Fruit fly (Drosophila melanogaster) whole organism, embryonic: ENCODE data around the gene pyd.
A peak's percentile ranks its signal among the peaks of the same experiment; 100 is the strongest.

Source experiments
- Adf1 ChIP-seq: fragments of 200-800 bp; sonication (Bioruptor generic); IDR thresholded peaks from 2 replicates; pipeline ENCODE4 v1.3.6; 2022; ENCODE audit warnings: missing biosample characterization, missing genetic modification characterization
- Atf-2 ChIP-seq: fragments of 200-800 bp; sonication (Bioruptor generic); optimal IDR thresholded peaks from 2 replicates; lab custom pipeline; 2016; ENCODE audit warnings: missing biosample characterization, missing genetic modification characterization
- Awh ChIP-seq: fragments of 200-800 bp; sonication (Bioruptor generic); IDR thresholded peaks from 2 replicates; pipeline ENCODE4, ENCODE4 v1.3.6; 2022; ENCODE audit warnings: missing biosample characterization, missing genetic modification characterization
- BtbVII ChIP-seq: fragments of 200-800 bp; sonication (Bioruptor generic); optimal IDR thresholded peaks from 3 replicates; lab custom pipeline; 2017; ENCODE audit warnings: missing biosample characterization, mild to moderate bottlenecking, missing genetic modification characterization
- CG10959 ChIP-seq: fragments of 200-800 bp; sonication (Bioruptor generic); IDR thresholded peaks from 2 replicates; pipeline ENCODE4 v1.3.6; 2022; ENCODE audit warnings: missing biosample characterization, missing genetic modification characterization
- CG11723 ChIP-seq: fragments of 200-800 bp; sonication (Bioruptor generic); optimal IDR thresholded peaks from 2 replicates; lab custom pipeline; 2017; ENCODE audit warnings: missing biosample characterization, mild to moderate bottlenecking, missing genetic modification characterization
- CG15269 ChIP-seq: fragments of 200-800 bp; sonication (Bioruptor generic); optimal IDR thresholded peaks from 2 replicates; lab custom pipeline; 2018; ENCODE audit warnings: missing biosample characterization, mild to moderate bottlenecking, missing genetic modification characterization, moderate library complexity
- CG15601 ChIP-seq: fragments of 200-800 bp; sonication (Bioruptor generic); optimal IDR thresholded peaks from 3 replicates; lab custom pipeline; 2019; ENCODE audit warnings: missing biosample characterization, mild to moderate bottlenecking, missing genetic modification characterization, moderate library complexity
- CG16815 ChIP-seq: fragments of 200-800 bp; sonication (Bioruptor generic); optimal IDR thresholded peaks from 3 replicates; lab custom pipeline; 2017; ENCODE audit warnings: missing biosample characterization, mild to moderate bottlenecking, missing genetic modification characterization
- CG17385 ChIP-seq: fragments of 200-800 bp; sonication (Bioruptor generic); optimal IDR thresholded peaks from 3 replicates; lab custom pipeline; 2018; ENCODE audit warnings: missing biosample characterization, mild to moderate bottlenecking, missing genetic modification characterization
- CG17568 ChIP-seq: fragments of 200-800 bp; sonication (Bioruptor generic); optimal IDR thresholded peaks from 2 replicates; lab custom pipeline; 2018; ENCODE audit warnings: missing biosample characterization, mild to moderate bottlenecking, missing genetic modification characterization, moderate library complexity
- CG2116 ChIP-seq: fragments of 200-800 bp; sonication (Bioruptor generic); optimal IDR thresholded peaks from 3 replicates; lab custom pipeline; 2018; ENCODE audit warnings: missing biosample characterization, mild to moderate bottlenecking, missing genetic modification characterization
- CG30020 ChIP-seq: fragments of 200-800 bp; optimal IDR thresholded peaks from 2 replicates; lab custom pipeline; 2019; ENCODE audit warnings: missing biosample characterization, mild to moderate bottlenecking, missing genetic modification characterization, moderate library complexity
- CG3065 ChIP-seq: fragments of 200-800 bp; sonication (Bioruptor generic); optimal IDR thresholded peaks from 2 replicates; lab custom pipeline; 2016; ENCODE audit warnings: missing biosample characterization, missing genetic modification characterization
- CG33557 ChIP-seq: fragments of 200-800 bp; sonication (Bioruptor generic); optimal IDR thresholded peaks from 2 replicates; lab custom pipeline; 2019; ENCODE audit warnings: missing biosample characterization, mild to moderate bottlenecking, missing genetic modification characterization, moderate library complexity
- CG42726 ChIP-seq: fragments of 200-800 bp; sonication (Bioruptor generic); IDR thresholded peaks from 2 replicates; pipeline ENCODE4 v1.3.6; 2022; ENCODE audit warnings: missing biosample characterization, missing genetic modification characterization; ENCODE audit not compliant: partially characterized antibody
- CG6175 ChIP-seq: fragments of 200-800 bp; sonication (Bioruptor generic); IDR thresholded peaks from 3 replicates; pipeline ENCODE4 v1.3.6; 2022; ENCODE audit warnings: missing biosample characterization, missing genetic modification characterization
- CG8478 ChIP-seq: fragments of >200 bp; optimal IDR thresholded peaks from 2 replicates; lab custom pipeline; 2018
- CG9437 ChIP-seq: fragments of 200-800 bp; sonication (Bioruptor generic); optimal IDR thresholded peaks from 2 replicates; lab custom pipeline; 2018; ENCODE audit warnings: missing biosample characterization, mild to moderate bottlenecking, missing genetic modification characterization
- CG9727 ChIP-seq: fragments of 200-800 bp; sonication (Bioruptor generic); optimal IDR thresholded peaks from 3 replicates; lab custom pipeline; 2017; ENCODE audit warnings: missing biosample characterization, mild to moderate bottlenecking, missing genetic modification characterization
- Dll ChIP-seq: fragments of 200-800 bp; sonication (Bioruptor generic); IDR thresholded peaks from 4 replicates; pipeline ENCODE4 v1.3.6; 2022; ENCODE audit warnings: missing biosample characterization, missing genetic modification characterization; ENCODE audit not compliant: partially characterized antibody
- Dp ChIP-seq: fragments of 200-800 bp; sonication (Bioruptor generic); optimal IDR thresholded peaks from 2 replicates; lab custom pipeline; 2018; ENCODE audit warnings: missing biosample characterization, mild to moderate bottlenecking, missing genetic modification characterization, moderate library complexity
- Fer3 ChIP-seq: fragments of 200-800 bp; sonication (Bioruptor generic); optimal IDR thresholded peaks from 2 replicates; lab custom pipeline; 2018; ENCODE audit warnings: missing biosample characterization, mild to moderate bottlenecking, missing genetic modification characterization, moderate library complexity
- Lim3 ChIP-seq: fragments of 200-800 bp; sonication (Bioruptor generic); IDR thresholded peaks from 2 replicates; pipeline ENCODE4 v1.3.6; 2022; ENCODE audit warnings: missing biosample characterization, missing genetic modification characterization
- Myb ChIP-seq: fragments of 200-800 bp; sonication (Bioruptor generic); optimal IDR thresholded peaks from 2 replicates; lab custom pipeline; 2016; ENCODE audit warnings: missing biosample characterization, missing genetic modification characterization
- Nf-YA ChIP-seq: fragments of 200-800 bp; sonication (Bioruptor generic); IDR thresholded peaks from 2 replicates; pipeline ENCODE4 v1.3.6; 2022; ENCODE audit warnings: missing biosample characterization, missing genetic modification characterization
- Nf-YB ChIP-seq: fragments of 200-800 bp; sonication (Bioruptor generic); optimal IDR thresholded peaks from 3 replicates; lab custom pipeline; 2019; ENCODE audit warnings: missing biosample characterization, mild to moderate bottlenecking, missing genetic modification characterization, moderate library complexity
- Nf-YC ChIP-seq: fragments of 200-800 bp; optimal IDR thresholded peaks from 3 replicates; lab custom pipeline; 2019; ENCODE audit warnings: missing biosample characterization, mild to moderate bottlenecking, missing genetic modification characterization, moderate library complexity
- TFAM ChIP-seq: fragments of 200-800 bp; sonication (Bioruptor generic); optimal IDR thresholded peaks from 2 replicates; lab custom pipeline; 2017; ENCODE audit warnings: missing biosample characterization, missing genetic modification characterization, inconsistent platforms
- Trl ChIP-seq, 3 experiments: fragments of >200 bp in 2 of 3; fragments of 200-800 bp in 1 of 3; sonication (Bioruptor generic) in 1 of 3; optimal IDR thresholded peaks; 2 replicates in 1 of 3; 3 replicates in 2 of 3; lab custom pipeline; 2016 to 2017; ENCODE audit warnings: missing biosample characterization in 1 of 3, missing genetic modification characterization in 1 of 3
- aop ChIP-seq: fragments of 200-800 bp; sonication (Bioruptor generic); IDR thresholded peaks from 2 replicates; pipeline ENCODE4 v1.3.6; 2022; ENCODE audit warnings: missing biosample characterization, missing genetic modification characterization
- ash1 ChIP-seq: fragments of 200-800 bp; sonication (Bioruptor generic); optimal IDR thresholded peaks from 2 replicates; lab custom pipeline; 2018; ENCODE audit warnings: missing biosample characterization, mild to moderate bottlenecking, missing genetic modification characterization
- cad ChIP-seq: fragments of >200 bp; optimal IDR thresholded peaks from 2 replicates; lab custom pipeline; 2017; ENCODE audit warnings: missing biosample characterization, missing genetic modification characterization
- ci ChIP-seq: fragments of 200-800 bp; sonication (Bioruptor generic); IDR thresholded peaks from 3 replicates; pipeline ENCODE4 v1.3.6; 2022; ENCODE audit warnings: missing biosample characterization, missing genetic modification characterization
- crp ChIP-seq, 2 experiments: fragments of 200-800 bp; sonication (Bioruptor generic); optimal IDR thresholded peaks; 2 replicates in 1 of 2; 3 replicates in 1 of 2; lab custom pipeline; 2017; ENCODE audit warnings: missing biosample characterization in 2 of 2, missing genetic modification characterization in 2 of 2, mild to moderate bottlenecking in 1 of 2, moderate library complexity in 1 of 2
- fd64A ChIP-seq: fragments of 200-800 bp; sonication (Bioruptor generic); optimal IDR thresholded peaks from 3 replicates; lab custom pipeline; 2018; ENCODE audit warnings: missing biosample characterization, mild to moderate bottlenecking, missing genetic modification characterization
- grau ChIP-seq: fragments of 200-800 bp; optimal IDR thresholded peaks from 3 replicates; lab custom pipeline; 2019; ENCODE audit warnings: missing biosample characterization, mild to moderate bottlenecking, missing genetic modification characterization, moderate library complexity
- grn ChIP-seq: fragments of 200-800 bp; sonication (Bioruptor generic); optimal IDR thresholded peaks from 3 replicates; lab custom pipeline; 2017; ENCODE audit warnings: missing biosample characterization, missing genetic modification characterization
- klu ChIP-seq: fragments of 200-800 bp; sonication (Bioruptor generic); IDR thresholded peaks from 2 replicates; pipeline ENCODE4 v1.3.6; 2022; ENCODE audit warnings: missing biosample characterization, missing genetic modification characterization
- lbe ChIP-seq: fragments of 200-800 bp; sonication (Bioruptor generic); optimal IDR thresholded peaks from 2 replicates; lab custom pipeline; 2016; ENCODE audit warnings: missing biosample characterization, mild to moderate bottlenecking, missing genetic modification characterization
- lilli ChIP-seq: fragments of 200-800 bp; sonication (Bioruptor generic); optimal IDR thresholded peaks from 3 replicates; lab custom pipeline; 2016; ENCODE audit warnings: missing biosample characterization, missing genetic modification characterization
- psq ChIP-seq: fragments of 200-800 bp; sonication (Bioruptor generic); optimal IDR thresholded peaks from 2 replicates; lab custom pipeline; 2017; ENCODE audit warnings: missing biosample characterization, missing genetic modification characterization
- ro ChIP-seq: fragments of 200-800 bp; sonication (Bioruptor generic); IDR thresholded peaks from 2 replicates; pipeline ENCODE4 v1.3.6; 2022; ENCODE audit warnings: missing biosample characterization, missing genetic modification characterization
- row ChIP-seq: fragments of 200-800 bp; sonication (Bioruptor generic); IDR thresholded peaks from 3 replicates; pipeline ENCODE4 v1.3.6; 2022; ENCODE audit warnings: missing biosample characterization, missing genetic modification characterization
- sna ChIP-seq: fragments of 200-800 bp; sonication (Bioruptor generic); IDR thresholded peaks from 2 replicates; pipeline ENCODE4 v1.3.6; 2022; ENCODE audit warnings: missing biosample characterization, missing genetic modification characterization; ENCODE audit not compliant: partially characterized antibody
- sqz ChIP-seq: fragments of 200-800 bp; sonication (Bioruptor generic); optimal IDR thresholded peaks from 3 replicates; lab custom pipeline; 2018; ENCODE audit warnings: missing biosample characterization, mild to moderate bottlenecking, missing genetic modification characterization
- vnd ChIP-seq: fragments of 200-800 bp; sonication (Bioruptor generic); IDR thresholded peaks from 3 replicates; pipeline ENCODE4 v1.3.6; 2022; ENCODE audit warnings: missing biosample characterization, missing genetic modification characterization; ENCODE audit not compliant: partially characterized antibody
- z ChIP-seq: fragments of 200-800 bp; sonication (Bioruptor generic); IDR thresholded peaks from 3 replicates; pipeline ENCODE4 v1.3.6; 2022; ENCODE audit warnings: missing biosample characterization, missing genetic modification characterization

Gene pyd

DNA sequence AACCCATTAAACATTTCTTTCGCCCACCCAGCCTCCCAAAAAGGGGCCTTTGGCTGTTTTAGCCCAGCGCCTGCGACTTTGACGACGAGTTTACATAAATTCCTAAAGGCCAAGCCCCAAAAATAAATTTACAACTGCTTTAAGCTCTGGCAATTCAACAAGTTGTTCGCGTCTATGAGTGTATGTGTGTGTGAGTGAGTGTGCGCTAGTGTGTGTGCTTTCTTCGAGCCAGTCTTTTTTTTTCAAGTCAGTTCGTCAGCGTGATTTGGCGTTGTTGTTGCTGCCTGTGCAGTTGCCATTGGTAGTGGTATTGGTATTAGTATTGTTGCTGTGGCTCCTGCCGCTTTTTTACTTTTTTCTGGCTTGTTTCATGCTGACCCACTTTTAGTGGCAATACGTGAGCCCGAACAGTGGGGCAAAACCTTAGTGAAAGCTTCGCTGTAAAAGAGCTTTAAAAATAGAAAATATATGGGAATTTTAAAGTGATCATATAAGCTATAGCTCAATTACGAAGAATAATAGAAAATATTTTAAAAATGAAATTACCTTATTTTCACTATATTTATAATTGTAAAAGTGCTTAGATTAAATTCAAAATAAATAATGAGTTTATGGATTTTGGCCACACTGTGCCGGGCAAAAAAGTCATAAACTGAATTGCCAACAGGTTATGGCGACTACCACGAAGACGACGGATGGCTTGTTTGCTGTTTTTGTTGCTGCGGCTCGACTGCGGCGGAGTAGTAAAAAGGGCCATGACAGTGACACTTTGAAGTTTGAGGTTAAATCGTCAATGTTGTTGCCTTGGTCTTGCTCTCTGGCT lies 14.0 kb upstream of the pyd start (continued):
- TF ChIP-seq Myb (GFP tag; lab: Kevin White, UChicago) (peak; percentile 18), aop (no peak), CG15601 (tag; lab: Kevin White, UChicago) (peak; percentile 90), lilli (GFP tag; lab: Kevin White, UChicago) (peak; percentile 62), row (GFP tag; lab: Robert Waterston, UW) (peak; percentile 84), CG9437 (peak; percentile 84), Awh (peak; percentile 78), lbe (peak; percentile 70), cad (GFP tag; lab: Kevin White, UChicago) (no peak), CG17385 (peak; percentile 84), grn (GFP tag; lab: Kevin White, UChicago) (no peak), ash1 (GFP tag; lab: Kevin White, UChicago) (no peak), CG11723 (GFP tag; lab: Kevin White, UChicago) (peak; percentile 76), CG30020 (tag; lab: Kevin White, UChicago) (peak; percentile 48), Dp (GFP tag; lab: Kevin White, UChicago) (no peak), Fer3 (tag; lab: Kevin White, UChicago) (peak; percentile 76), Lim3 (GFP tag; lab: Robert Waterston, UW) (no peak), sna (no peak), klu (GFP tag; lab: Robert Waterston, UW) (peak; percentile 51; the same call in 1 of the 2 replicates), Nf-YC (tag; lab: Kevin White, UChicago) (peak; percentile 81), CG42726 (no peak), BtbVII (GFP tag; lab: Kevin White, UChicago) (peak; percentile 78), Dll (GFP tag; lab: Robert Waterston, UW) (no peak), CG8478 (no peak), CG3065 (GFP tag; lab: Kevin White, UChicago) (no peak), CG16815 (peak; percentile 55), psq (GFP tag; lab: Kevin White, UChicago) (peak; percentile 62), Trl (optimal IDR thresholded peaks at IDR 0.05; lab: Kevin White, UChicago) (no peak), Trl (GFP tag; optimal IDR thresholded peaks at IDR 0.05; lab: Kevin White, UChicago) (peak; percentile 30), CG15269 (tag; lab: Kevin White, UChicago) (peak; percentile 94), Nf-YA (peak; percentile 58; the same call in 1 of the 2 replicates), Atf-2 (GFP tag; lab: Kevin White, UChicago) (no peak), sqz (peak; percentile 92), CG17568 (GFP tag; lab: Kevin White, UChicago) (peak; percentile 49), Adf1 (no peak), CG2116 (GFP tag; lab: Kevin White, UChicago) (peak; percentile 37), CG9727 (GFP tag; lab: Kevin White, UChicago) (peak; percentile 67), grau (peak; percentile 88), fd64A (GFP tag; lab: Kevin White, UChicago) (peak; percentile 43), TFAM (GFP tag; lab: Kevin White, UChicago) (no peak), ro (GFP tag; lab: Robert Waterston, UW) (peak; percentile 36; the same call in 1 of the 2 replicates), vnd (GFP tag; lab: Robert Waterston, UW) (0 out of 3 replicates have a peak, but pooled peaks have one; percentile 19), Nf-YB (GFP tag; lab: Kevin White, UChicago) (peak; percentile 71), crp (GFP tag; optimal IDR thresholded peaks at IDR 0.05; lab: Kevin White, UChicago) (peak in 1 of 2 experiments; percentile 22), CG10959 (GFP tag; lab: Robert Waterston, UW) (peak; percentile 31; the same call in 1 of the 2 replicates), CG33557 (GFP tag; lab: Kevin White, UChicago) (peak; percentile 60), ci (GFP tag; lab: Robert Waterston, UW) (peak; percentile 85), z (GFP tag; lab: Robert Waterston, UW) (no peak), CG6175 (peak; percentile 43; the same call in 1 of the 3 replicates)
